Worm (Caenorhabditis elegans): Measurements from ENCODE around the gene C29F9.12.
A peak's percentile ranks its signal among the peaks of the same experiment; 100 is the strongest.

C29F9.12 gene

DNA sequence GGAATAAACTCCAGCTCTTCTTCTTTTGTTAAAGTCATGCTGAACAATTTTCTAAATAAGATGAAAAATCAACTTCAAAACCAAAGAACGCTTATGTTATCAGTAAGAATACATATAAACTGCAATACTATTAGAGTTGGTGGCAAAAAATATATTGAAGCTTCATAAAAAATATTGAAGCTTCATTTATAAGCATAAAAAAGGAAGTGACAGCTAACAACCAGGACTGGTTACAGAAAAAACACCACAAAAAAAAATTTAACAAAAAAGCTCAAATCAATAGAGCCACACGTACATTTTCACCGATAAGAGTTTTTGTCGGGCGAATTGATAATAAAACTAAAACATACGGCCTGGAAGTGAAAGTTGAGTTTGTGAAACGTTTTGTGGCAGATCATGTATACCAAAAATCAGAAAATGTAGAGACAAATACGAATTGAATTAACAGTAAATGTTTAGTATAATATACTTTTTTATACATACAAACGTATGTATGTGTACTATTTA, 25.8 kb upstream of the C29F9.12 start, which contains the start of gene sqst-5:
TSS of gene sqst-5 (minus strand) at position 51 of the 507 bp plus-strand sequence.
- TF ChIP-seq tbx-2 (tag; optimal IDR thresholded peaks at IDR 0.05) (no peak), elt-2 (tag; optimal IDR thresholded peaks at IDR 0.05) (peak; percentile 36)

DNA sequence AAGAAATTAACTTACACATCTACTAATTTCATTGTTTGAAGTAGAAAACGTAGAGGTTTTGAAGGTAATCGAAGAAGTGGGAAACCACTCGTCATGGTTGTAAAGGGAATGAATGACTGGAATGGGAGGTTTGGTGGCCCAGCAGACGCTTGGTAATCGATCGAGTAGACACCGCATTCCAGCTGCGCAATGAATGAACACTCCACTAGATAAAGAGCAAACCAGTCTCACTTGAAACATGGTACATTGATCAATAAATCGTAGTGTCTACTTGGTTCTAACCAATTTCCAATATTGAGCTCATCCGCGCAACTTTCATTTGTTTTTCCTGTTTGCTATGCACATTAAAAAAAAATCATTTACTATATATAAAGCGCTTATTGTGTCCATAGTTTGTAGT, 24.5 kb upstream of the C29F9.12 start, which contains the start of gene fbxb-84:
TSS of gene fbxb-84 (minus strand) at position 101 of the 400 bp plus-strand sequence.
- no peak for TF ChIP-seq isw-1 (GFP tag; IDR thresholded peaks at IDR 0.05)
- no peak for TF ChIP-seq hlh-17 (GFP tag; optimal IDR thresholded peaks at IDR 0.05; ENCODE audit: borderline replicate concordance)
- no peak for TF ChIP-seq C16A3.4 (tag; optimal IDR thresholded peaks at IDR 0.05)
- no peak for TF ChIP-seq nhr-76 (tag; optimal IDR thresholded peaks at IDR 0.05)
- TF ChIP-seq sptf-1 (tag; optimal IDR thresholded peaks at IDR 0.05), result no peak
- TF ChIP-seq fkh-8 (tag; optimal IDR thresholded peaks at IDR 0.05), result no peak
- no peak for TF ChIP-seq mep-1 (tag; optimal IDR thresholded peaks at IDR 0.05)
- TF ChIP-seq irx-1 (tag; optimal IDR thresholded peaks at IDR 0.05), result no peak
- TF ChIP-seq pax-3 (tag; optimal IDR thresholded peaks at IDR 0.05), result no peak
- TF ChIP-seq sup-37 (GFP tag; optimal IDR thresholded peaks at IDR 0.05), result no peak
- TF ChIP-seq aha-1 (tag; optimal IDR thresholded peaks at IDR 0.05), result no peak
- TF ChIP-seq pag-3 (tag; optimal IDR thresholded peaks at IDR 0.05; ENCODE audit: borderline replicate concordance, insufficient read depth), result no peak
- no peak for TF ChIP-seq tbx-2 (tag; optimal IDR thresholded peaks at IDR 0.05)
- no peak for TF ChIP-seq zag-1 (tag; optimal IDR thresholded peaks at IDR 0.05)
- TF ChIP-seq dpl-1 (GFP tag; optimal IDR thresholded peaks at IDR 0.05), result no peak
- no peak for TF ChIP-seq unc-98 (GFP tag; IDR thresholded peaks at IDR 0.05)
- no peak for TF ChIP-seq efl-3 (GFP tag; optimal IDR thresholded peaks at IDR 0.05)
- TF ChIP-seq nhr-77 (tag; optimal IDR thresholded peaks at IDR 0.05), result no peak

DNA sequence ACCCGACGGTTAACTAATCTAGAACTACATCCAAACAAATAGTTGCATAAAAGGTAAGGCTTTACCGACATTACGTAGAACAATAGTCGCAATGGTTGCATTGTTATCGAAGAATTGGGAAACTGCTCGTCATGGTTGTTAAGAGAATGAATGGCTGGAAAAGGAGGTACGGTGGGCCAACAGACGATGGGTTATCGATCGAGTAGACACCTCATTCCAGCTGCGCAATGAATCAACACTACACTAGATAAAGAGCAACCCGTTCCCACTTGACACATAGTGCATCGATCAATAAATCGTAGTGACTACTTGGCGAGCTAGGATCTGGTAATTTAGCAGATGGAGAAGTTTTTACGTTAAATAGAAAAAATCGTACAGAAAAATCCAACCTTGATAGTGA, 23.2 kb upstream of the C29F9.12 start, which contains the start of the genes T17A3.12 and fbxb-83:
TSS of gene T17A3.12 (minus strand) at position 101 of the 400 bp plus-strand sequence.
TSS of gene fbxb-83 (minus strand) at position 134 of the 400 bp plus-strand sequence.
- TF ChIP-seq tlp-1 (tag; optimal IDR thresholded peaks at IDR 0.05) (no peak), fkh-4 (tag; optimal IDR thresholded peaks at IDR 0.05; ENCODE audit: borderline replicate concordance) (no peak), hlh-4 (tag; optimal IDR thresholded peaks at IDR 0.05) (no peak), jun-1 (tag; optimal IDR thresholded peaks at IDR 0.05) (no peak), C04F5.9 (tag; optimal IDR thresholded peaks at IDR 0.05) (no peak), sup-37 (GFP tag; optimal IDR thresholded peaks at IDR 0.05) (no peak), egl-27 (tag; optimal IDR thresholded peaks at IDR 0.05) (no peak), F16B12.6 (tag; optimal IDR thresholded peaks at IDR 0.05) (no peak), xbp-1 (tag; optimal IDR thresholded peaks at IDR 0.05) (no peak), rnt-1 (tag; optimal IDR thresholded peaks at IDR 0.05) (no peak), C34B4.2 (tag; optimal IDR thresholded peaks at IDR 0.05) (no peak), blmp-1 (tag; optimal IDR thresholded peaks at IDR 0.05) (no peak)

ce11 chrIII:143121-143520, 21.3 kb upstream of the C29F9.12 start, which contains the start of gene fbxb-82:
Gene fbxb-82, minus strand, starts transcription at chrIII:143221.
- TF ChIP-seq ces-1 (GFP tag; optimal IDR thresholded peaks at IDR 0.05) (no peak), dpl-1 (GFP tag; optimal IDR thresholded peaks at IDR 0.05) (no peak), sptf-1 (tag; optimal IDR thresholded peaks at IDR 0.05) (no peak), efl-1 (optimal IDR thresholded peaks at IDR 0.05) (no peak), efl-1 (GFP tag; optimal IDR thresholded peaks at IDR 0.05 in 1 of 2) (peak in 1 of 2 experiments; percentile 1), isw-1 (GFP tag; IDR thresholded peaks at IDR 0.05) (no peak)

ce11 chrIII:140904-141303, 19.1 kb upstream of the C29F9.12 start, which contains the start of gene fbxb-81:
Gene fbxb-81, minus strand, starts transcription at chrIII:141217.
- TF ChIP-seq pax-3 (tag; optimal IDR thresholded peaks at IDR 0.05) (no peak), nhr-77 (tag; optimal IDR thresholded peaks at IDR 0.05) (no peak), unc-62 (GFP tag; optimal IDR thresholded peaks at IDR 0.05) (no peak), snu-23 (GFP tag; optimal IDR thresholded peaks at IDR 0.05) (no peak), tlp-1 (tag; optimal IDR thresholded peaks at IDR 0.05) (no peak), swsn-7 (tag; optimal IDR thresholded peaks at IDR 0.05) (no peak)

Measured in whole organism, L1 larva.